Worm (Caenorhabditis elegans) whole organism, L2 larva: Measurements from ENCODE around the gene F12F6.7.

Experiments
- ama-1 ChIP-seq: fragments of 150-350 bp; optimal IDR thresholded peaks from 2 replicates; lab custom pipeline; 2018; ENCODE audit warnings: inconsistent platforms
- mbf-1 ChIP-seq: sonication (generic microtip); optimal IDR thresholded peaks from 2 replicates; lab custom pipeline; 2017; ENCODE audit warnings: missing biosample characterization, missing genetic modification characterization
- mdl-1 ChIP-seq, 2 experiments: fragments of 150-350 bp in 1 of 2; sonication (generic microtip) in 1 of 2; optimal IDR thresholded peaks; 2 replicates each; lab custom pipeline; 2017; ENCODE audit warnings: missing biosample characterization in 2 of 2, missing genetic modification characterization in 2 of 2
- nhr-77 ChIP-seq: fragments of 150-350 bp; optimal IDR thresholded peaks from 2 replicates; lab custom pipeline; 2014; ENCODE audit warnings: missing biosample characterization, missing genetic modification characterization
- skn-1 ChIP-seq: sonication (generic microtip); optimal IDR thresholded peaks from 2 replicates; lab custom pipeline; 2017; ENCODE audit warnings: missing biosample characterization, missing genetic modification characterization
- unc-39 ChIP-seq: fragments of 150-350 bp; optimal IDR thresholded peaks from 2 replicates; lab custom pipeline; 2014; ENCODE audit warnings: missing biosample characterization, missing genetic modification characterization
- unc-62 ChIP-seq: fragments of 150-350 bp; optimal IDR thresholded peaks from 2 replicates; lab custom pipeline; 2014; ENCODE audit warnings: missing biosample characterization, missing genetic modification reagents, missing genetic modification characterization
- ztf-4 ChIP-seq: fragments of 150-350 bp; optimal IDR thresholded peaks from 2 replicates; lab custom pipeline; 2014; ENCODE audit warnings: missing biosample characterization, missing genetic modification characterization

DNA sequence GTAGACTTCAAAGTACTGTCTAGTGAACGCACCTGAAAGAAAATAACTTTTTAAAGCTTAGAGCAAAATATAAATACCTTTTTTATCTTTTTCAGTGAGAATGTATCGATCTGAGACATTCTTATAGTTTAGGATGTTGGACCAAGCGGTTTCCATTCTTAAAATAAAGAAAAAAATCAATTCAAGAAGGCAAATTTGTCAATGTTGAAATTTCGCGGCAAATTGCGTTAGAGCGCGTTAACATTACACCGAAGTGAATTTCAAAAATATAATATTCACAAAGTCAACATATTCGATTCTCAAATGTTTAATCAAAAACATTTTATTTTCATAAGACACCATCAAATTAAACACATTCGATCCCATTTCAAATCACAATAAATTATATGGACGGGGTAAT, at the start of gene F12F6.7:
- TF ChIP-seq ztf-4 (no peak), skn-1 (no peak), unc-39 (tag; lab: Kevin White, UChicago) (no peak), mbf-1 (tag; lab: Kevin White, UChicago) (no peak), ama-1 (lab: Kevin White, UChicago) (no peak), unc-62 (GFP tag; lab: Kevin White, UChicago) (no peak), nhr-77 (tag; lab: Kevin White, UChicago) (no peak), mdl-1 (tag; optimal IDR thresholded peaks at IDR 0.05; lab: Kevin White, UChicago) (no peak)
